Fruit fly (Drosophila melanogaster): ENCODE data around the gene CG2150.

- TF ChIP-seq CG11617 (GFP tag; optimal IDR thresholded peaks at IDR 0.05) (no peak), CG1620 (GFP tag; optimal IDR thresholded peaks at IDR 0.05) (no peak), cnc (optimal IDR thresholded peaks at IDR 0.05) (no peak)
Observed at dm6 chr3R:31800663-31801062, 36.1 kb upstream of the CG2150 start, which contains the start of gene Ir100a.

Data from whole organism, adult.